Worm (Caenorhabditis elegans): ENCODE results near the gene F59A1.16.

The F59A1.16 gene

DNA sequence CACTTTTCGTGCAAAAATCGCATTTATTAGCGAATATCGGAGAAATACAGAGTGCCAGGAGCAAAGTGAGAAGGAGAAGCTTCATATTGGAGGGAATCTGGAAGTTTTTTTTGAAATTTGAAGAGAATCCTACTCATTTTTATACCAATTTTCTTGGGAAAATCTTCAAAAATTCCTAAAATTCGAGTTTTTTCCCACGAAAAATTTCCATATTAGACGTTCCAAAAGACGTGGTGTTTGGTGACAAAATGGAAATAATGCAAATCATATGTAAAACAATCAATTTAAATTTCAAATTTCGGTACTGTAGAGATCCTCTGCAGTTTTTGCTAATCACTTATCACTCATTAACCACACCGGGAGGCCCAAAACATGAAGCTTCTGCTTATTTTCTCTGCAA lies at the start of gene F59A1.16, which contains the start of gene F59A1.6:
Gene F59A1.16 (minus strand): TSS at position 101 of the 400 bp plus-strand sequence.
Gene F59A1.6 (plus strand): TSS at position 285 of the 400 bp plus-strand sequence.
- no peak for TF ChIP-seq set-16 (GFP tag; IDR thresholded peaks at IDR 0.05)
- TF ChIP-seq nhr-11 (tag; optimal IDR thresholded peaks at IDR 0.05) = no peak
- TF ChIP-seq zag-1 (tag; optimal IDR thresholded peaks at IDR 0.05) = no peak
- no peak for TF ChIP-seq mdt-29 (GFP tag; IDR thresholded peaks at IDR 0.05)
- no peak for TF ChIP-seq Y105C5A.15 (GFP tag; IDR thresholded peaks at IDR 0.05)
- TF ChIP-seq unc-62 (GFP tag; optimal IDR thresholded peaks at IDR 0.05 in 1 of 2) = no peak
- no peak for TF ChIP-seq unc-62 (tag; optimal IDR thresholded peaks at IDR 0.05)
- TF ChIP-seq zip-2 (tag; optimal IDR thresholded peaks at IDR 0.05) = no peak
- TF ChIP-seq nhr-111 (GFP tag; optimal IDR thresholded peaks at IDR 0.05) = no peak
- no peak for TF ChIP-seq madf-5 (GFP tag; IDR thresholded peaks at IDR 0.05)

DNA sequence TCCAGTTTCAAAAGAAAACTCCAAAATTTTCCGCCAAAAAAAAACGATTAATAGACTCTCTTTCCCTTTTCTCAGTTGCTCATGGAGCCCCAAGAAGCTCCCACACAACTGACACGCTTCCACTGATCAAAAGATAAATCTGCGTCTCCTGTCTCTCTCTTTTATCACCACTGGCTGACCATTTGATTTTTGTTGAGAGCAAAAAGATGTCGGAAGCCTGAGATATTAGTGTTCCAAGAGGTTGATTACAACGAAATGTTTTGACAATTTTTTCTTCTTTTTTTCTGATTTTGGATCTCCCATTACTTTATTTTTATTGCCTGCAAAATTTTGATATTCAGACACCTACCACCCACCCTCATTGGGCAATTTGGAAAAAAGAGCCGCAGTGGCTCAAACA lies 47.8 kb upstream of the F59A1.16 start, which contains the start of gene twk-42:
Gene twk-42 (minus strand): TSS at position 101 of the 400 bp plus-strand sequence.
- TF ChIP-seq zip-2 (tag; optimal IDR thresholded peaks at IDR 0.05) (no peak), mdl-1 (tag; optimal IDR thresholded peaks at IDR 0.05) (no peak), daf-12 (tag; optimal IDR thresholded peaks at IDR 0.05) (no peak), dmd-6 (GFP tag; IDR thresholded peaks at IDR 0.05) (no peak), ctbp-1 (GFP tag; IDR thresholded peaks at IDR 0.05) (no peak), lin-29 (GFP tag; IDR thresholded peaks at IDR 0.05) (no peak), ces-1 (GFP tag; optimal IDR thresholded peaks at IDR 0.05) (no peak), spr-3 (GFP tag; optimal IDR thresholded peaks at IDR 0.05) (no peak), T20F7.1 (GFP tag; optimal IDR thresholded peaks at IDR 0.05) (no peak), zag-1 (tag; optimal IDR thresholded peaks at IDR 0.05) (no peak), daf-16 (GFP tag; optimal IDR thresholded peaks at IDR 0.05) (no peak), daf-16 (tag; optimal IDR thresholded peaks at IDR 0.05) (no peak)

DNA sequence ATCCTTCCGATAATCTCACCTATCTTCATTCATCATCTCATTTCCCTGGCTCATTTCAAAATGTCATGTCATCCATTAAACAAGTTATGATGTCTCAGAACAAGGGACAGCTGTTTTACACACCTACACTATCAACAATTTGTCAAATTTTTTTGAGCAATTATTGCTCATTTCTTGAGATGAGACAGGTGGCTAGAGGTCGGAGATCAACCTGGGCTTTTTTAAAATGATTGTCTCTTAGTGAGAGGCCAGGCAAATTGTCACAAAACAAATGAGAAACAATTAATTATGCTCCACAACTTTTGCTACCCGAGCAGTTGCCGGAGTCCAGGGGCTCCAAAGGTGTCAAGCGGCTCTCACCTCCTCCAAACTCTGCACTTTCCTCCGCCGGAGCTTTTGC lies 44.0 kb upstream of the F59A1.16 start:
- TF ChIP-seq hlh-11 (tag; optimal IDR thresholded peaks at IDR 0.05) (peak; percentile 38), mep-1 (tag; optimal IDR thresholded peaks at IDR 0.05) (no peak), lir-3 (tag; optimal IDR thresholded peaks at IDR 0.05) (no peak), daf-16 (GFP tag; optimal IDR thresholded peaks at IDR 0.05) (peak in 1 of 2 experiments; percentile 40), daf-16 (tag; optimal IDR thresholded peaks at IDR 0.05) (no peak), F37D6.2 (tag; optimal IDR thresholded peaks at IDR 0.05) (no peak), zag-1 (tag; optimal IDR thresholded peaks at IDR 0.05) (no peak), ceh-20 (GFP tag; IDR thresholded peaks at IDR 0.05) (0 out of 2 replicates have a peak, but pooled peaks have one; percentile 29), lin-38 (GFP tag; IDR thresholded peaks at IDR 0.05) (no peak), ZK337.2 (GFP tag; IDR thresholded peaks at IDR 0.05) (no peak), dpl-1 (GFP tag; optimal IDR thresholded peaks at IDR 0.05) (no peak), unc-39 (tag; optimal IDR thresholded peaks at IDR 0.05) (no peak), nhr-11 (tag; optimal IDR thresholded peaks at IDR 0.05) (peak; percentile 60), unc-62 (GFP tag; optimal IDR thresholded peaks at IDR 0.05 in 1 of 2) (peak in 1 of 2 experiments; percentile 96), unc-62 (tag; optimal IDR thresholded peaks at IDR 0.05) (no peak), zfp-3 (GFP tag; conservative IDR thresholded peaks at IDR 0.05) (no peak)

DNA sequence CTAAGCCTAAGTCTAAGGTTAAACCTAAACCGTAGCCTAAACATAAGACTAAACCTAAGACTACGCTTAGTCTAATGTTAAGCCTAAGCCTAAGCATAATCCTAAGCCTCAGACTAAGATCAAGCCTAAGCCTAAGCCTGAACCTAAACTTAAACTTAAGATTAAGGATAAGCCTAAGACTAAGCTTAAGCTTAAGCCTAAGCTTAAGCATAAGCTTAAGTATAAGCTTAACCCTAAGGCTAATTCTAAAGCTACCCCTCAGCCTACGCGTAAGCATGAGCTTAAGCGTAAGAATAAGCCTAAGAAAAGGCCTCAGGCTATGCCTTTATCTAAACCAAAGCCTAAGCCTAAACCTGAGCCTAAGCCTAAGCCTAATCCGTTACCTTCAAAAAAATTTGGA lies 43.6 kb upstream of the F59A1.16 start:
- TF ChIP-seq lin-39 (tag; optimal IDR thresholded peaks at IDR 0.05) = no peak
- TF ChIP-seq F10B5.3 (tag; optimal IDR thresholded peaks at IDR 0.05) = no peak
- no peak for TF ChIP-seq dpl-1 (GFP tag; optimal IDR thresholded peaks at IDR 0.05)
- TF ChIP-seq mxl-3 (GFP tag; optimal IDR thresholded peaks at IDR 0.05) = no peak
- no peak for TF ChIP-seq aha-1 (tag)
- TF ChIP-seq ces-1 (GFP tag; optimal IDR thresholded peaks at IDR 0.05) = no peak
- TF ChIP-seq nhr-237 (tag; optimal IDR thresholded peaks at IDR 0.05) = no peak
- TF ChIP-seq ceh-20 (GFP tag; IDR thresholded peaks at IDR 0.05) = no peak
- TF ChIP-seq cey-2 (tag; optimal IDR thresholded peaks at IDR 0.05; ENCODE audit: borderline replicate concordance, insufficient read depth) = no peak
- TF ChIP-seq spr-1 (tag; optimal IDR thresholded peaks at IDR 0.05) = no peak
- no peak for TF ChIP-seq egl-43 (GFP tag; IDR thresholded peaks at IDR 0.05)
- TF ChIP-seq dve-1 (tag; optimal IDR thresholded peaks at IDR 0.05; ENCODE audit: insufficient read depth) = no peak
- no peak for TF ChIP-seq zag-1 (tag; optimal IDR thresholded peaks at IDR 0.05)
